Fruit fly (Drosophila melanogaster) whole organism, embryonic: ENCODE data around the gene His3.3A.

Experiments used
- CG11093 ChIP-seq: fragments of 200-800 bp; sonication (Bioruptor generic); IDR thresholded peaks from 3 replicates; pipeline ENCODE4 v1.3.6; 2022; ENCODE audit warnings: missing biosample characterization, missing genetic modification characterization
- CG13894 ChIP-seq: fragments of 200-800 bp; sonication (Bioruptor generic); optimal IDR thresholded peaks from 3 replicates; lab custom pipeline; 2018; ENCODE audit warnings: missing biosample characterization, mild to moderate bottlenecking, missing genetic modification characterization, moderate library complexity
- CG3163 ChIP-seq: fragments of 200-800 bp; sonication (Bioruptor generic); optimal IDR thresholded peaks from 3 replicates; lab custom pipeline; 2016; ENCODE audit warnings: missing biosample characterization, missing genetic modification characterization
- CG6854 ChIP-seq: fragments of 200-800 bp; sonication (Bioruptor generic); optimal IDR thresholded peaks from 3 replicates; lab custom pipeline; 2017; ENCODE audit warnings: missing biosample characterization, mild to moderate bottlenecking, missing genetic modification characterization
- CG8478 ChIP-seq: fragments of >200 bp; optimal IDR thresholded peaks from 2 replicates; lab custom pipeline; 2018
- dpn ChIP-seq, 2 experiments: fragments of 200-800 bp; sonication (Bioruptor generic); optimal IDR thresholded peaks; 3 replicates each; lab custom pipeline; 2016; ENCODE audit warnings: missing biosample characterization in 2 of 2, missing genetic modification characterization in 2 of 2
- eve ChIP-seq, 2 experiments: fragments of >200 bp; optimal IDR thresholded peaks; 2 replicates each; lab custom pipeline; 2017; ENCODE audit warnings: missing biosample characterization in 2 of 2, missing genetic modification characterization in 2 of 2
- lola ChIP-seq, 3 experiments: fragments of >200 bp in 2 of 3; fragments of 200-800 bp in 1 of 3; sonication (Bioruptor generic) in 1 of 3; optimal IDR thresholded peaks; 2 replicates each; lab custom pipeline; 2017 to 2019; ENCODE audit warnings: missing biosample characterization in 3 of 3, missing genetic modification characterization in 3 of 3, mild to moderate bottlenecking in 1 of 3, moderate library complexity in 1 of 3
- mirr ChIP-seq: fragments of 200-800 bp; sonication (Bioruptor generic); optimal IDR thresholded peaks from 3 replicates; lab custom pipeline; 2018; ENCODE audit warnings: missing biosample characterization, mild to moderate bottlenecking, missing genetic modification characterization
- mld ChIP-seq: fragments of 200-800 bp; sonication (Bioruptor generic); IDR thresholded peaks from 3 replicates; pipeline ENCODE4 v1.3.6; 2022; ENCODE audit warnings: missing biosample characterization, missing genetic modification characterization; ENCODE audit not compliant: partially characterized antibody
- nau ChIP-seq: fragments of 200-800 bp; sonication (Bioruptor generic); optimal IDR thresholded peaks from 3 replicates; lab custom pipeline; 2017; ENCODE audit warnings: missing biosample characterization, mild to moderate bottlenecking, missing genetic modification characterization, missing genetic modification reagents

- TF ChIP-seq CG3163 (GFP tag; lab: Kevin White, UChicago) (no peak), eve (GFP tag; optimal IDR thresholded peaks at IDR 0.05; lab: Kevin White, UChicago) (no peak), CG8478 (lab: Kevin White, UChicago) (no peak), CG13894 (tag; lab: Kevin White, UChicago) (peak; percentile 61), lola (GFP tag; optimal IDR thresholded peaks at IDR 0.05; lab: Kevin White, UChicago) (no peak), mld (GFP tag; lab: Robert Waterston, UW) (no peak), CG11093 (GFP tag; lab: Robert Waterston, UW) (no peak), mirr (GFP tag; lab: Kevin White, UChicago) (peak; percentile 75), dpn (GFP tag; optimal IDR thresholded peaks at IDR 0.05; lab: Kevin White, UChicago) (no peak), CG6854 (peak; percentile 81), nau (GFP tag; lab: Kevin White, UChicago) (no peak)
These were observed 41.9 kb downstream of the His3.3A start for dm6 chr2L:5096761-5097160.
